Worm (Caenorhabditis elegans) whole organism, early embryonic: ENCODE data around the gene twk-46.

Experiments
- F13C5.2 ChIP-seq: sonication (generic microtip); optimal IDR thresholded peaks from 2 replicates; lab custom pipeline; 2017; ENCODE audit warnings: mild to moderate bottlenecking, missing genetic modification characterization, inconsistent platforms, missing compliant biosample characterization
- aly-1 ChIP-seq: sonication (generic microtip); optimal IDR thresholded peaks from 2 replicates; lab custom pipeline; 2016; ENCODE audit warnings: missing genetic modification characterization, missing compliant biosample characterization
- ama-1 ChIP-seq: fragments of 150-350 bp; optimal IDR thresholded peaks from 2 replicates; lab custom pipeline; 2014
- hmg-4 ChIP-seq: fragments of 200-800 bp; sonication (Bioruptor generic); optimal IDR thresholded peaks from 2 replicates; lab custom pipeline; 2018; ENCODE audit warnings: mild to moderate bottlenecking, missing genetic modification characterization, missing compliant biosample characterization
- hnd-1 ChIP-seq: sonication (generic microtip); optimal IDR thresholded peaks from 2 replicates; lab custom pipeline; 2016; ENCODE audit warnings: missing genetic modification characterization, missing compliant biosample characterization
- tbx-37 ChIP-seq: fragments of 200-800 bp; sonication (Bioruptor generic); conservative IDR thresholded peaks from 2 replicates; pipeline ENCODE4 v1.3.6; 2022; ENCODE audit warnings: missing genetic modification reagents, missing genetic modification characterization, missing compliant biosample characterization

ce11 chrV:19083789-19084188 is 23.8 kb downstream of the twk-46 start:
- TF ChIP-seq hnd-1, result no peak
- TF ChIP-seq F13C5.2 (tag; lab: Kevin White, UChicago), result no peak
- no peak for TF ChIP-seq tbx-37 (GFP tag; lab: Robert Waterston, UW)
- no peak for TF ChIP-seq hmg-4 (GFP tag; lab: Kevin White, UChicago)
- no peak for TF ChIP-seq ama-1 (lab: Kevin White, UChicago)
- no peak for TF ChIP-seq aly-1 (tag; lab: Kevin White, UChicago)
